Worm (Caenorhabditis elegans): ENCODE data around the gene srd-5.

The srd-5 gene

DNA sequence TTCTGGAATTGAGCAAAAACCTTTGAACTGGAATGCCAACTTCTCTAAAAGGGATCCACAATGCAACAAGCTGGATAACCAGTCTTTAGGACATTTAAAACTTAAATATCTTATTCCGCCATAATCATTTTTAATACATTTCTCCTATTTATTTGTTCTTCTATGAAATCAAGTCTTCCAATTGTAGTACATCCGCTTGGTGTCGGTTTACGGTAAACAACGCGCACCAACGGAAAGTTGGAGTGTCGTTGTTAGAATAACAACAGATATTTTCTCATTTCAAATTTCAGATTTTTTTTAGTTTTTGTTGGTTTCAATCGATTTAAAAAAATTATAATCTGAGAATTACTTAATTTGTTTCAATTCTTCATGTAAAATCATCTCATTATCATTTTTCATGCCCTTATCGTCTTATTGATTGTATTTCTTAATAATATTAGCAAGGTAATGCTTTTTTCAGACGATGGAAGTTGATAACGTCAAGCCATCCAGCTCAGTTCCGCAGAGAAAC lies 25.2 kb downstream of the srd-5 start, which contains the start of gene csn-5:
TSS of gene csn-5 (plus strand) at position 461 of the 511 bp plus-strand sequence.
- TF ChIP-seq sdz-12 (GFP tag; optimal IDR thresholded peaks at IDR 0.05) = no peak
- TF ChIP-seq dpl-1 (GFP tag; optimal IDR thresholded peaks at IDR 0.05) = peak; percentile 12
- TF ChIP-seq daf-16 (GFP tag; optimal IDR thresholded peaks at IDR 0.05) = no peak
- TF ChIP-seq daf-16 (tag; optimal IDR thresholded peaks at IDR 0.05) = peak; percentile 59
- TF ChIP-seq fos-1 (tag; optimal IDR thresholded peaks at IDR 0.05) = no peak
- TF ChIP-seq T20F7.1 (GFP tag; optimal IDR thresholded peaks at IDR 0.05) = peak; percentile 93
- peak; percentile 19 for TF ChIP-seq hlh-30 (tag; optimal IDR thresholded peaks at IDR 0.05; ENCODE audit: insufficient read depth)
- peak; percentile 92 for TF ChIP-seq Y48G9A.11 (GFP tag; IDR thresholded peaks at IDR 0.05)
- no peak for TF ChIP-seq mxl-2 (GFP tag; conservative IDR thresholded peaks at IDR 0.05)
- peak; percentile 64 for TF ChIP-seq R02D3.7 (tag; optimal IDR thresholded peaks at IDR 0.05)

DNA sequence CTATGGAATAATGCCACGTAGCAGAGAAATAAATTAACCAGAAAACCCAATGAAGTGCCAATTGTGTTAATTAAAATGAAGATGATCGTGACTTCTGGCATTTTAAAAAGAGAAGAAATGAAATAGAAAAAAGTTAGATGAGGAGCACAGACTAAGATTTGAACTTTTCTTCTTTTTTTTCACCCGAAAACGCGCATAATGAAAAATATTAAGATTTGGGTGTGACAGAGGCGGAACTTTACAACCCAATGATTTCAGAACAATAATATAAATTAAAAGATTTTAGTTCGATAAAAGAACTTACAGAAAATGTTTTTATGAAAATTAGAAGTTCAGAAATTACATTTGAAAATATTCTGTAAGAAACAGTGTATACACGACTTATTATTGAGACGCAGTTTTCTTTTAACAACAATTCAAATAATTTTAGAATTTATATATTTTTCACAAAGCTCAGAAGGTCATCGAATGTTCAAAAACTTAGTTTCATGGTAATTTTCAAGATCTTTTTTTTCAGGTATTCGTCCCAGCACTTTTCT lies 28.8 kb downstream of the srd-5 start, which contains the start of the genes srd-8 and B0547.2:
TSS of gene srd-8 (minus strand) at position 101 of the 539 bp plus-strand sequence.
TSS of gene B0547.2 (plus strand) at position 489 of the 539 bp plus-strand sequence.
- TF ChIP-seq spr-3 (GFP tag; optimal IDR thresholded peaks at IDR 0.05) (no peak), vab-7 (GFP tag; IDR thresholded peaks at IDR 0.05) (no peak), fkh-10 (GFP tag; optimal IDR thresholded peaks at IDR 0.05) (no peak), pha-4 (GFP tag; IDR thresholded peaks at IDR 0.05) (no peak), pha-4 (tag; optimal IDR thresholded peaks at IDR 0.05) (no peak), aly-2 (tag; optimal IDR thresholded peaks at IDR 0.05) (no peak), Y105C5A.15 (GFP tag; IDR thresholded peaks at IDR 0.05) (no peak), zip-11 (GFP tag; IDR thresholded peaks at IDR 0.05) (no peak), hmg-1.1 (GFP tag; IDR thresholded peaks at IDR 0.05) (no peak), mxl-2 (GFP tag; conservative IDR thresholded peaks at IDR 0.05) (no peak), dmd-6 (GFP tag; IDR thresholded peaks at IDR 0.05) (no peak), jun-1 (tag; optimal IDR thresholded peaks at IDR 0.05) (no peak), ceh-44 (GFP tag; IDR thresholded peaks at IDR 0.05) (no peak), nhr-10 (tag; optimal IDR thresholded peaks at IDR 0.05) (no peak)

DNA sequence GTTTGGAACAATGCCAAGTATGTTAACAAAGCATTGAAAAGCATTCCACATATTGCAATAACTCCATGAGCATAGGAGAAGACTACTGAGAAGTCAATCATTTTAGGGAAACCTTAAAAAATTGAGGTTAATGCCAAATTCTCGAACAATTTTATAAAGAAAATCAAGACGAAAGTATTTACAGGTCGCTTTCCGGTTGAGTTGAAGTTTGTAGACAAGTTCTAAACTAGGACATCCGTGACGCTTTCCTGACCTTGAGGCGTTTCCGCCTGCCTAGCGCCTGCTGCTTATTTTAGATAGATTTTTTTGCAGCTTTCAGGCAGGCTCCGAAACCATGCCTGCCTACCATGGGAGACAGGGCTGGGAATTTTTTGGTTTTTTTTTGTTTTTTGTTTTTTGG lies 38.8 kb downstream of the srd-5 start, which contains the start of gene srd-13:
TSS of gene srd-13 (minus strand) at position 101 of the 400 bp plus-strand sequence.
- no peak for TF ChIP-seq F44E2.7 (GFP tag; IDR thresholded peaks at IDR 0.05)
- no peak for TF ChIP-seq duxl-1 (tag; optimal IDR thresholded peaks at IDR 0.05; ENCODE audit: poor library complexity)
- no peak for TF ChIP-seq D1046.2 (GFP tag; IDR thresholded peaks at IDR 0.05)
- no peak for TF ChIP-seq Y5F2A.4 (GFP tag; optimal IDR thresholded peaks at IDR 0.05)
- no peak for TF ChIP-seq nhr-111 (GFP tag; optimal IDR thresholded peaks at IDR 0.05)
- no peak for TF ChIP-seq nhr-41 (GFP tag; IDR thresholded peaks at IDR 0.05)
- no peak for TF ChIP-seq ceh-32 (tag; optimal IDR thresholded peaks at IDR 0.05; ENCODE audit: poor library complexity)
- TF ChIP-seq nhr-48 (tag; optimal IDR thresholded peaks at IDR 0.05) = no peak
- TF ChIP-seq nhr-42 (GFP tag; IDR thresholded peaks at IDR 0.05) = no peak
- no peak for TF ChIP-seq snpc-1.2 (GFP tag; IDR thresholded peaks at IDR 0.05)
- no peak for TF ChIP-seq daf-16 (GFP tag; optimal IDR thresholded peaks at IDR 0.05)
- TF ChIP-seq daf-16 (tag; optimal IDR thresholded peaks at IDR 0.05) = no peak
- no peak for TF ChIP-seq R02D3.7 (tag; optimal IDR thresholded peaks at IDR 0.05)
- TF ChIP-seq Y75B8A.6 (GFP tag; IDR thresholded peaks at IDR 0.05) = no peak
- no peak for TF ChIP-seq dmd-9 (GFP tag; IDR thresholded peaks at IDR 0.05)
- TF ChIP-seq mxl-3 (GFP tag; optimal IDR thresholded peaks at IDR 0.05) = no peak
- TF ChIP-seq mxl-2 (GFP tag; conservative IDR thresholded peaks at IDR 0.05) = no peak
- no peak for TF ChIP-seq ceh-62 (tag; optimal IDR thresholded peaks at IDR 0.05)
- no peak for TF ChIP-seq dmd-6 (GFP tag; IDR thresholded peaks at IDR 0.05)
- TF ChIP-seq ztf-7 (tag; optimal IDR thresholded peaks at IDR 0.05) = no peak
- TF ChIP-seq lin-38 (GFP tag; IDR thresholded peaks at IDR 0.05) = no peak
